Fruit fly (Drosophila melanogaster) whole organism, prepupa: ENCODE results near the gene MsrA.

Source experiments
- Blimp-1 ChIP-seq: fragments of 200-800 bp; sonication (Bioruptor generic); optimal IDR thresholded peaks from 3 replicates; lab custom pipeline; 2017; ENCODE audit warnings: missing biosample characterization, missing genetic modification characterization, mild to moderate bottlenecking, moderate library complexity, missing genetic modification reagents
- CG10631 ChIP-seq: fragments of 200-800 bp; sonication (Bioruptor generic); optimal IDR thresholded peaks from 2 replicates; lab custom pipeline; 2016; ENCODE audit warnings: missing biosample characterization, missing genetic modification characterization
- CG10669 ChIP-seq: fragments of 200-800 bp; sonication (Bioruptor generic); optimal IDR thresholded peaks from 3 replicates; lab custom pipeline; 2018; ENCODE audit warnings: missing biosample characterization, mild to moderate bottlenecking, missing genetic modification characterization, moderate library complexity
- CG11294 ChIP-seq: fragments of 200-800 bp; sonication (Bioruptor generic); IDR thresholded peaks from 2 replicates; pipeline ENCODE4 v1.3.6; 2022; ENCODE audit warnings: missing biosample characterization, missing genetic modification characterization
- CG11762 ChIP-seq: fragments of 200-800 bp; sonication (Bioruptor generic); optimal IDR thresholded peaks from 3 replicates; lab custom pipeline; 2016; ENCODE audit warnings: missing biosample characterization, missing genetic modification characterization; ENCODE audit not compliant: insufficient read depth
- CG11902 ChIP-seq: fragments of 200-800 bp; sonication (Bioruptor generic); optimal IDR thresholded peaks from 3 replicates; lab custom pipeline; 2016; ENCODE audit warnings: missing biosample characterization, missing genetic modification characterization
- CG15336 ChIP-seq: fragments of 200-800 bp; sonication (Bioruptor generic); IDR thresholded peaks from 2 replicates; pipeline ENCODE4 v1.3.6; 2022; ENCODE audit warnings: missing biosample characterization, missing genetic modification characterization
- CG31627 ChIP-seq: fragments of 200-800 bp; sonication (Bioruptor generic); optimal IDR thresholded peaks from 3 replicates; lab custom pipeline; 2016; ENCODE audit warnings: missing biosample characterization, missing genetic modification characterization
- CG32006 ChIP-seq: fragments of 200-800 bp; sonication (Bioruptor generic); optimal IDR thresholded peaks from 3 replicates; lab custom pipeline; 2017; ENCODE audit warnings: missing biosample characterization, mild to moderate bottlenecking, missing genetic modification characterization
- CG34406 ChIP-seq: fragments of 200-800 bp; sonication (Bioruptor generic); optimal IDR thresholded peaks from 3 replicates; lab custom pipeline; 2016; ENCODE audit warnings: missing biosample characterization, missing genetic modification characterization
- CG3919 ChIP-seq: fragments of 200-800 bp; sonication (Bioruptor generic); optimal IDR thresholded peaks from 3 replicates; lab custom pipeline; 2016; ENCODE audit warnings: missing biosample characterization, missing genetic modification characterization
- CG6276 ChIP-seq: fragments of 200-800 bp; sonication (Bioruptor generic); optimal IDR thresholded peaks from 2 replicates; lab custom pipeline; 2017; ENCODE audit warnings: missing biosample characterization, mild to moderate bottlenecking, missing genetic modification characterization
- CG6792 ChIP-seq: fragments of 200-800 bp; sonication (Bioruptor generic); optimal IDR thresholded peaks from 3 replicates; lab custom pipeline; 2016; ENCODE audit warnings: missing biosample characterization, missing genetic modification characterization
- CG7368 ChIP-seq: fragments of 200-800 bp; sonication (Bioruptor generic); optimal IDR thresholded peaks from 3 replicates; lab custom pipeline; 2016; ENCODE audit warnings: missing biosample characterization, missing genetic modification characterization
- CG8119 ChIP-seq: fragments of 200-800 bp; sonication (Bioruptor generic); IDR thresholded peaks from 3 replicates; pipeline ENCODE4 v1.3.6; 2022; ENCODE audit warnings: missing biosample characterization, missing genetic modification characterization
- CG9139 ChIP-seq: fragments of 200-800 bp; sonication (Bioruptor generic); optimal IDR thresholded peaks from 3 replicates; lab custom pipeline; 2017; ENCODE audit warnings: missing biosample characterization, mild to moderate bottlenecking, missing genetic modification characterization
- Eip75B ChIP-seq: fragments of 200-800 bp; sonication (Bioruptor generic); optimal IDR thresholded peaks from 3 replicates; lab custom pipeline; 2016; ENCODE audit warnings: missing biosample characterization, missing genetic modification characterization
- Eip78C ChIP-seq: fragments of 200-800 bp; sonication (Bioruptor generic); peaks from one replicate; lab custom pipeline; 2016; ENCODE audit warnings: missing biosample characterization, missing genetic modification characterization
- Eip93F ChIP-seq: fragments of 200-800 bp; sonication (Bioruptor generic); optimal IDR thresholded peaks from 2 replicates; lab custom pipeline; 2016; ENCODE audit warnings: missing biosample characterization, mild to moderate bottlenecking, missing genetic modification characterization
- Ets21C ChIP-seq: fragments of 200-800 bp; sonication (Bioruptor generic); optimal IDR thresholded peaks from 3 replicates; lab custom pipeline; 2016; ENCODE audit warnings: missing biosample characterization, missing genetic modification characterization
- Ets96B ChIP-seq: fragments of 200-800 bp; optimal IDR thresholded peaks from 2 replicates; lab custom pipeline; 2019; ENCODE audit warnings: missing biosample characterization, mild to moderate bottlenecking, missing genetic modification characterization, moderate library complexity
- Gug ChIP-seq: fragments of 200-800 bp; sonication (Bioruptor generic); IDR thresholded peaks from 2 replicates; pipeline ENCODE4 v1.3.6; 2022; ENCODE audit warnings: missing biosample characterization, missing genetic modification characterization
- Hr38 ChIP-seq: sonication (Bioruptor generic); optimal IDR thresholded peaks from 2 replicates; lab custom pipeline; 2016; ENCODE audit warnings: missing biosample characterization, missing genetic modification characterization
- Hr39 ChIP-seq: fragments of 200-800 bp; sonication (Bioruptor generic); optimal IDR thresholded peaks from 2 replicates; lab custom pipeline; 2016; ENCODE audit warnings: missing biosample characterization, missing genetic modification characterization
- Lpt ChIP-seq: fragments of 200-800 bp; sonication (Bioruptor generic); optimal IDR thresholded peaks from 3 replicates; lab custom pipeline; 2016; ENCODE audit warnings: missing biosample characterization, missing genetic modification characterization
- OdsH ChIP-seq: fragments of 200-800 bp; sonication (Bioruptor generic); optimal IDR thresholded peaks from 3 replicates; lab custom pipeline; 2016; ENCODE audit warnings: missing biosample characterization, missing genetic modification characterization
- Smox ChIP-seq: fragments of 200-800 bp; sonication (Bioruptor generic); optimal IDR thresholded peaks from 3 replicates; lab custom pipeline; 2016; ENCODE audit warnings: missing biosample characterization, missing genetic modification characterization
- Sox102F ChIP-seq: fragments of 200-800 bp; sonication (Bioruptor generic); optimal IDR thresholded peaks from 2 replicates; lab custom pipeline; 2016; ENCODE audit warnings: missing biosample characterization, mild to moderate bottlenecking, missing genetic modification characterization
- achi ChIP-seq: fragments of 200-800 bp; sonication (Bioruptor generic); optimal IDR thresholded peaks from 3 replicates; lab custom pipeline; 2016; ENCODE audit warnings: missing biosample characterization, missing genetic modification characterization
- dac ChIP-seq: fragments of 200-800 bp; sonication (Bioruptor generic); optimal IDR thresholded peaks from 2 replicates; lab custom pipeline; 2017; ENCODE audit warnings: missing biosample characterization, mild to moderate bottlenecking, missing genetic modification characterization
- dsx ChIP-seq: fragments of 200-800 bp; optimal IDR thresholded peaks from 3 replicates; lab custom pipeline; 2019; ENCODE audit warnings: missing biosample characterization, mild to moderate bottlenecking, missing genetic modification characterization, moderate library complexity; ENCODE audit not compliant: poor library complexity, severe bottlenecking
- eg ChIP-seq: fragments of 200-800 bp; sonication (Bioruptor generic); IDR thresholded peaks from 3 replicates; pipeline ENCODE4 v1.3.6; 2022; ENCODE audit warnings: missing biosample characterization, missing genetic modification characterization
- fkh ChIP-seq: fragments of 200-800 bp; sonication (Bioruptor generic); optimal IDR thresholded peaks from 3 replicates; lab custom pipeline; 2017; ENCODE audit warnings: missing biosample characterization, mild to moderate bottlenecking, missing genetic modification characterization, moderate library complexity
- net ChIP-seq: fragments of 200-800 bp; sonication (Bioruptor generic); optimal IDR thresholded peaks from 3 replicates; lab custom pipeline; 2016; ENCODE audit warnings: missing biosample characterization, missing genetic modification characterization
- spab ChIP-seq: fragments of 200-800 bp; sonication (Bioruptor generic); optimal IDR thresholded peaks from 2 replicates; lab custom pipeline; 2017; ENCODE audit warnings: missing biosample characterization, mild to moderate bottlenecking, missing genetic modification characterization, missing genetic modification reagents
- topi ChIP-seq: fragments of 200-800 bp; sonication (Bioruptor generic); optimal IDR thresholded peaks from 3 replicates; lab custom pipeline; 2016; ENCODE audit warnings: missing biosample characterization, missing genetic modification characterization
- vri ChIP-seq: fragments of 200-800 bp; sonication (Bioruptor generic); optimal IDR thresholded peaks from 3 replicates; lab custom pipeline; 2016; ENCODE audit warnings: missing biosample characterization, mild to moderate bottlenecking, missing genetic modification characterization

MsrA gene

dm6 chr3L:15496274-15496673 is 14.6 kb upstream of the MsrA start, which contains the start of gene CG13455:
CG13455 (plus strand) TSS chr3L:15496574.
- TF ChIP-seq CG9139 (GFP tag; lab: Kevin White, UChicago) (no peak), Lpt (no peak), Blimp-1 (GFP tag; lab: Kevin White, UChicago) (no peak), CG6276 (GFP tag; lab: Kevin White, UChicago) (no peak), Hr38 (GFP tag; lab: Kevin White, UChicago) (no peak), CG15336 (GFP tag; lab: Robert Waterston, UW) (no peak), Eip75B (GFP tag; lab: Kevin White, UChicago) (no peak), CG11902 (GFP tag; lab: Kevin White, UChicago) (no peak), achi (no peak), CG6792 (GFP tag; lab: Kevin White, UChicago) (no peak), CG10669 (GFP tag; lab: Kevin White, UChicago) (no peak), CG10631 (GFP tag; lab: Kevin White, UChicago) (no peak), OdsH (no peak), net (GFP tag; lab: Kevin White, UChicago) (no peak), topi (GFP tag; lab: Kevin White, UChicago) (no peak), Eip93F (GFP tag; lab: Kevin White, UChicago) (no peak), CG3919 (no peak), CG7368 (GFP tag; lab: Kevin White, UChicago) (no peak), CG8119 (GFP tag; lab: Robert Waterston, UW) (no peak)
- TF ChIP-seq, all 60 proteins: peak for 0

DNA sequence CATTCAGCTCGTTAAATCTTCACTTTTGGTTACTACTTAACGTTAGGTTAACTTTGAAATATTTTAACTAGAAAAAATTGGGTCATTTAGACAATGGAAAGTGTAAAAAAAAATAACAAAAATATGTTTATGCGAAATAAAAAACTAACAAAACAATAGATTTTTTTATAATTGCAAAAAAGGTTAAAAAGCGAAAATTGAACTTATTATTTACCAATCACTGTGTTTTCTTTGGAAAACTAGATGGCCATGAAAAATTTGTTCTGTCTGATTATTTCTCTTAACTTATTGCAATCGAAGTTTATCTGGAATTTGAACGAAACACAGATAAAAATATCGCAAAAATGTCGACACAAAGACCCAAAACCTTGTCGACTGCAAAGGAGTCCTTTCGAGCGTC is 12.9 kb upstream of the MsrA start, which contains the start of gene CG7276:
CG7276 (plus strand) TSS at position 301 of the 400 bp plus-strand sequence.
- TF ChIP-seq CG34406 (GFP tag; lab: Kevin White, UChicago) (no peak), CG10669 (GFP tag; lab: Kevin White, UChicago) (no peak), net (GFP tag; lab: Kevin White, UChicago) (no peak), fkh (GFP tag; lab: Kevin White, UChicago) (no peak), CG11762 (GFP tag; lab: Kevin White, UChicago) (no peak), CG8119 (GFP tag; lab: Robert Waterston, UW) (no peak), CG6792 (GFP tag; lab: Kevin White, UChicago) (no peak), spab (GFP tag; lab: Kevin White, UChicago) (no peak), Ets96B (no peak), Hr39 (GFP tag; lab: Kevin White, UChicago) (no peak)

DNA sequence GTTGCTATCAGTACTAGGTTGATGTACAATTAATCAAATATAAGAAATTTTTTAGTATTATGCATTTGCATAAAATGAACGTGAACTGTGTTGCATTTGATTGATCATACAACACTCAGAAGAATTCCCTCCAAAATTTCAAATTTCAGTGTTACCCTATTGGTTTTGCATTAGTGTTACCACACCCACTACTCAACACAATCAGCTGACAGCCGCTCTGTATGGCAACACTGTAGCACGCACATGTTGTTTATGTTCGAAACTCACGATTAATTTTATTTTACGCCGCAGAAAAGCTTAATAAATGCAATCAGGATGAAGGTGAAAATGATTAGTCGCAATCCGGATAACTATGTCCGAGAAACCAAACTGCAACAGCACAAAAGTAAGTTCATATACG is 12.1 kb upstream of the MsrA start, which contains the start of gene CG7275:
CG7275 (plus strand) TSS at position 215 of the 400 bp plus-strand sequence.
- TF ChIP-seq Sox102F (GFP tag; lab: Kevin White, UChicago) (no peak), Gug (no peak), CG6792 (GFP tag; lab: Kevin White, UChicago) (no peak), dac (GFP tag; lab: Kevin White, UChicago) (no peak), Eip93F (GFP tag; lab: Kevin White, UChicago) (no peak), CG11294 (no peak), eg (GFP tag; lab: Robert Waterston, UW) (no peak), Hr39 (GFP tag; lab: Kevin White, UChicago) (no peak), CG3919 (no peak), CG32006 (GFP tag; lab: Kevin White, UChicago) (no peak), CG31627 (no peak), dsx (GFP tag; lab: Kevin White, UChicago) (no peak), CG10669 (GFP tag; lab: Kevin White, UChicago) (no peak), Eip78C (no peak), Ets21C (no peak), Smox (GFP tag; lab: Kevin White, UChicago) (no peak), vri (no peak)
